Fruit fly (Drosophila melanogaster): ENCODE measurements around the gene CG34345.
A peak's percentile ranks its signal among the peaks of the same experiment; 100 is the strongest.

Gene CG34345

DNA sequence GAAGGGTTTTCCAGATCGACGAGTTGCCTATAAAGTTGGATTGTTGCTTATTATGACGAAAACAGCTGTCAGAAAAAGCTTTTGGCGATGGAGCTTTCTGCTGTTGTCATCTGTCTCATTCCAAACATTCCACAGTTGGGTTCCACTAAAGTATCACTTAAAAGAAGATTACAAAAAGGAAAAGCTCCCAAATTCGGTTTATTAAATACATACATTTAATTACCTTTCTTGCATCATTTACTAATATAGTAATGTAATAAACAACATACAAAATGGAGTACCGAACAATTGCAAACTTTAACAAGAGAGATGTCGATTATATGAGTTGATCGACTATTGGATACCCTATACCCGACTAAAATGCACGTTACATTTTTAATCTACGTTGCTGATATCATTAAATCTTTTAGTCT lies 33.4 kb downstream of the CG34345 start, which contains the start of gene CG31633 (continued):
- TF ChIP-seq pzg (GFP tag; optimal IDR thresholded peaks at IDR 0.05) = peak; percentile 10
- TF ChIP-seq CG43689 (GFP tag; IDR thresholded peaks at IDR 0.05) = no peak
- TF ChIP-seq CG4730 (GFP tag; IDR thresholded peaks at IDR 0.05) = no peak
- no peak for TF ChIP-seq toy (GFP tag; IDR thresholded peaks at IDR 0.05)
- no peak for TF ChIP-seq psq (GFP tag; optimal IDR thresholded peaks at IDR 0.05)
- no peak for TF ChIP-seq CG30403 (GFP tag; optimal IDR thresholded peaks at IDR 0.05)
- TF ChIP-seq croc (GFP tag; conservative IDR thresholded peaks at IDR 0.05) = no peak
- TF ChIP-seq Doc2 (GFP tag; IDR thresholded peaks at IDR 0.05) = no peak
- TF ChIP-seq Vsx1 (GFP tag; optimal IDR thresholded peaks at IDR 0.05) = no peak
- TF ChIP-seq wdn (GFP tag; IDR thresholded peaks at IDR 0.05) = no peak
- no peak for TF ChIP-seq Mad (GFP tag; optimal IDR thresholded peaks at IDR 0.05)
- no peak for TF ChIP-seq pnt (GFP tag; optimal IDR thresholded peaks at IDR 0.05)
- no peak for TF ChIP-seq CG9876 (GFP tag; optimal IDR thresholded peaks at IDR 0.05)
- no peak for TF ChIP-seq CG3726 (GFP tag; IDR thresholded peaks at IDR 0.05)
- TF ChIP-seq CG17912 (GFP tag; optimal IDR thresholded peaks at IDR 0.05) = no peak
- no peak for TF ChIP-seq CG11695 (GFP tag; IDR thresholded peaks at IDR 0.05)
- no peak for TF ChIP-seq CG6813 (GFP tag; optimal IDR thresholded peaks at IDR 0.05)
- TF ChIP-seq MBD-R2 (GFP tag; IDR thresholded peaks at IDR 0.05) = peak; percentile 54; the same call in 1 of the 2 replicates
- TF ChIP-seq CG16813 (GFP tag; IDR thresholded peaks at IDR 0.05; ENCODE audit: partially characterized antibody) = peak; percentile 70
- TF ChIP-seq inv (GFP tag; IDR thresholded peaks at IDR 0.05; ENCODE audit: partially characterized antibody) = peak; percentile 40; the same call in 1 of the 2 replicates
- no peak for TF ChIP-seq br (optimal IDR thresholded peaks at IDR 0.05)
- TF ChIP-seq gsb-n (tag; optimal IDR thresholded peaks at IDR 0.05) = no peak
- peak; percentile 77 for TF ChIP-seq D19B (GFP tag; optimal IDR thresholded peaks at IDR 0.05)
- TF ChIP-seq disco-r (GFP tag; optimal IDR thresholded peaks at IDR 0.05) = no peak
- TF ChIP-seq CG8765 (GFP tag; IDR thresholded peaks at IDR 0.05) = no peak
- TF ChIP-seq onecut (GFP tag; IDR thresholded peaks at IDR 0.05) = no peak
- TF ChIP-seq CG9932 (GFP tag; IDR thresholded peaks at IDR 0.05) = no peak
- TF ChIP-seq nau (GFP tag; optimal IDR thresholded peaks at IDR 0.05) = no peak
- no peak for TF ChIP-seq lov (optimal IDR thresholded peaks at IDR 0.05)
- TF ChIP-seq lov (GFP tag; IDR thresholded peaks at IDR 0.05) = no peak
- peak; percentile 91 for TF ChIP-seq CG34224 (GFP tag; IDR thresholded peaks at IDR 0.05; ENCODE audit: partially characterized antibody)
- TF ChIP-seq zen (tag; optimal IDR thresholded peaks at IDR 0.05) = no peak
- no peak for TF ChIP-seq Nf-YB (GFP tag; optimal IDR thresholded peaks at IDR 0.05)
- TF ChIP-seq CG7987 (GFP tag; optimal IDR thresholded peaks at IDR 0.05) = no peak
- no peak for TF ChIP-seq B-H2 (GFP tag; optimal IDR thresholded peaks at IDR 0.05)
- TF ChIP-seq Hr39 (optimal IDR thresholded peaks at IDR 0.05) = no peak
- no peak for TF ChIP-seq Spps (tag; optimal IDR thresholded peaks at IDR 0.05)
- no peak for TF ChIP-seq Usf (GFP tag; optimal IDR thresholded peaks at IDR 0.05)
- no peak for TF ChIP-seq Kr (GFP tag; optimal IDR thresholded peaks at IDR 0.05)
- no peak for TF ChIP-seq CG32767 (GFP tag; IDR thresholded peaks at IDR 0.05)
- TF ChIP-seq CG34422 (GFP tag; IDR thresholded peaks at IDR 0.05) = no peak
- no peak for TF ChIP-seq ash1 (GFP tag; optimal IDR thresholded peaks at IDR 0.05)
- no peak for TF ChIP-seq pho (GFP tag; optimal IDR thresholded peaks at IDR 0.05)
- TF ChIP-seq unpg (GFP tag; optimal IDR thresholded peaks at IDR 0.05) = no peak
- no peak for TF ChIP-seq CG8388 (GFP tag; optimal IDR thresholded peaks at IDR 0.05)
- peak; percentile 80; the same call in 1 of the 4 replicates for TF ChIP-seq chinmo (GFP tag; IDR thresholded peaks at IDR 0.05; ENCODE audit: partially characterized antibody)
- no peak for TF ChIP-seq org-1 (GFP tag; optimal IDR thresholded peaks at IDR 0.05)
- TF ChIP-seq insv (GFP tag; optimal IDR thresholded peaks at IDR 0.05) = no peak
- peak; percentile 94 for TF ChIP-seq HLH4C (GFP tag; IDR thresholded peaks at IDR 0.05; ENCODE audit: partially characterized antibody)
- TF ChIP-seq bbx (GFP tag; IDR thresholded peaks at IDR 0.05; ENCODE audit: partially characterized antibody) = peak; percentile 70
- no peak for TF ChIP-seq ara (GFP tag; IDR thresholded peaks at IDR 0.05)
- peak; percentile 55 for TF ChIP-seq Med (GFP tag)

Data from whole organism, embryonic.